Fruit fly (Drosophila melanogaster) whole organism: ENCODE data around the gene Vps8.

ENCODE experiments used
- CG8478 ChIP-seq: fragments of >200 bp; optimal IDR thresholded peaks from 2 replicates; lab custom pipeline; 2018; ENCODE audit warnings: inconsistent platforms
- Dll ChIP-seq: fragments of >200 bp; optimal IDR thresholded peaks from 2 replicates; lab custom pipeline; 2017
- EcR ChIP-seq, 2 experiments: fragments of >200 bp; optimal IDR thresholded peaks; 2 replicates each; lab custom pipeline; 2017; ENCODE audit warnings: missing biosample characterization in 2 of 2, missing genetic modification characterization in 2 of 2, missing genetic modification reagents in 2 of 2
- pan ChIP-seq: fragments of >200 bp; optimal IDR thresholded peaks from 2 replicates; lab custom pipeline; 2017
- psq ChIP-seq: fragments of >200 bp; optimal IDR thresholded peaks from 2 replicates; lab custom pipeline; 2017
- usp ChIP-seq: fragments of >200 bp; optimal IDR thresholded peaks from 2 replicates; lab custom pipeline; 2017; ENCODE audit warnings: missing biosample characterization, missing genetic modification characterization, mixed read lengths

The Vps8 gene

DNA sequence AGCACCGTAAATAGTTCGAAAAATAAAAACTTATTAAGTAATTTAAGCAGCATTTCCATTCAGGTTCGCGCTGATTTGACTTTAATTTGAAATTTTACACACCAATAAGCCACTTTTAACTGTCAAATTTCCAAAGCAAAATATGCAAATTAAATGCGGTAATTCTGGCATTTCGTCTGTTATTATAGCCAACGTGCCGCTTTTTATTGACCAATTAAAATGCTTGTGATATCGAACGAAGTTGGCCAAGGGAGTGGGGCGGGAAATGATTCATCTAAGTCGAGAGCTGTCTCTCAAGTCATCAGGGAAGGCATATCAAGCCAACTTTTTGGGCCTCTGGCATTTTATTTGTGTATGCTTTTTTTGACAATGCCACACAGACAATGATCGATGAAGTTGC, 42.8 kb downstream of the Vps8 start:
- TF ChIP-seq CG8478, result no peak
- TF ChIP-seq Dll, result no peak
- no peak for TF ChIP-seq EcR (GFP tag; optimal IDR thresholded peaks at IDR 0.05; lab: Kevin White, UChicago)
- TF ChIP-seq pan, result no peak
- no peak for TF ChIP-seq psq (lab: Kevin White, UChicago)
- no peak for TF ChIP-seq usp (GFP tag; lab: Kevin White, UChicago)

DNA sequence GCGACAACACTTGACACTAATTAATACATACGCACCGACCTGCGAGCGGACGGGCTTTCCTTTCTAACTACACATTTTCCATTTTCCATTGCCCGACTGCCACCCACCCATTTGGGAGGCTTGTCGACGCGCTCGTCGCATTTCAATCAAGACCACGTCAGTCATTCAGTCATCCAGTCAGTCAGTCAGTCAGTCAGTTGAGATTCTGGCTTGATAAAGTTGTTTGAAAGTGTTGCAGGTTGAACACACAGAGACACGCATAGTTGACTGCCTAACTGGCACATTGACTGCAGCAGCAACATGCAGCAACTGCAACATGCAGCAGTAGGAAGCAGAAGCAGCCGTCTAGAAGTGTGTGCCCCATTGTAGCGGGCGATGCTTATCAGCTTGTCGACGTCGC, 43.5 kb downstream of the Vps8 start:
- no peak for TF ChIP-seq CG8478
- no peak for TF ChIP-seq psq (lab: Kevin White, UChicago)
- no peak for TF ChIP-seq usp (GFP tag; lab: Kevin White, UChicago)
- TF ChIP-seq pan, result no peak
- no peak for TF ChIP-seq Dll
- no peak for TF ChIP-seq EcR (GFP tag; optimal IDR thresholded peaks at IDR 0.05; lab: Kevin White, UChicago)

DNA sequence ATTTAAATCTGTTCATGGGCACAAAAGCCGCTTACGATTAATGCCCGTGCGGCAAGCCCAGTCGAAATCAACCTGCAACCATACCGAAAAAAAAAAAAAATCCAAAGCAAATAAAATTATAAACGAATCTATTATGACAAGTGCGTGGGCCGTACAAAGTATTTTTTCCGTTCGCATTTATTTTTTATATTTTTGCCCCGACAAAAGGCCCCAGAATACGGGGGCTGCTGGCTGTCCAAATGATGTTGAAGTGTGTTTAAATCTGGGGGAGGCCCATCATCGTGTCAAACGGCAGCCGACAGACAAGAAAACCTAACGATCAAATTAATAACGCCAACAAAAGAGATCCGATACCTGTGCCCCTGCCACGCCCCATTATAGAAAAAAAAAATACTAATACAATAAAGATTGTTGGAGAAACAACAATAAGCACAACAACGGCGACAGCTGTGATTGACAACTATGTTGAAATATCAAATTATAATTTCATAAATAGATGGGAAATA, 45.9 kb downstream of the Vps8 start:
- TF ChIP-seq usp (GFP tag; lab: Kevin White, UChicago), result no peak
- TF ChIP-seq psq (lab: Kevin White, UChicago), result no peak
- TF ChIP-seq pan, result no peak
- TF ChIP-seq CG8478, result no peak
- no peak for TF ChIP-seq EcR (GFP tag; optimal IDR thresholded peaks at IDR 0.05; lab: Kevin White, UChicago)
- no peak for TF ChIP-seq Dll

DNA sequence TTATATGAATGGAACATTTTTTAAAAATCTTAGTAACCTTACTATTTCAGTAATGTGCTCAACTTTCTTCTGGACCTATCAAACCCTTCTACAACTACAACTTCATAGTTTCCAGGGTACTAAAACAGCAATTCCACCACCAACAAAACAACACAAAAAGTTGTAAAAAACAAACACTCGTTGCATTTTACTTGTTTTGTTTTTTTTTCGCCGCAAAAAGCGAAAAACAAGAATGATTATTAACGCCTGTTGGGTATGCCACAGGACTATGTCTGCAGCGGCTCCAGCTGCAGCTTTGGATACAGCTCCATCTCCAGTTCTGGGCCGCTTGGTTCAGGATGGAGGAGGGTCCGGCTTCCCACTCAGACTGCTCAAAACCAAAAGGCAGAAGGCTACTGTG, 47.4 kb downstream of the Vps8 start:
- TF ChIP-seq EcR (GFP tag; optimal IDR thresholded peaks at IDR 0.05; lab: Kevin White, UChicago), result no peak
- no peak for TF ChIP-seq psq (lab: Kevin White, UChicago)
- TF ChIP-seq pan, result no peak
- no peak for TF ChIP-seq Dll
- TF ChIP-seq usp (GFP tag; lab: Kevin White, UChicago), result no peak
- no peak for TF ChIP-seq CG8478

DNA sequence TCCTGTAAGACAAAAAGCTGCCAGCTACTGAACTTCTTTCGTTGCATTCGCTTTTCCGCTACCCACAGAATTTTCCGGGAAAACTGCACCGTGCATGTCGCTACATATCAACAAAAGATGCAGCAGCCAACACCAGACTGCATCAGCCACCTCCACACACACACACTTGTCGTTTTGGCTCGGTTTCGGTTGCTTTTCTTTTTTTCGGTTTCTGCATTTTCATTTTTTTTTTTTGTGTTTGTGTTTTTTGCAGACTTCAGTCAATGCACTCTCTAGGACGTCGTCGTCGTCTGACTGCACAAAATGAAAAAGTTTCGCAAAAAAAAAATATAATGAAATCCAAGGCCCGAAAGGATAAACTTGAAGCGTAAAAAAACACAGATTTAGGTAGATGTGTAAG, 47.9 kb downstream of the Vps8 start:
- TF ChIP-seq CG8478, result no peak
- TF ChIP-seq pan, result no peak
- TF ChIP-seq usp (GFP tag; lab: Kevin White, UChicago), result no peak
- TF ChIP-seq EcR (GFP tag; optimal IDR thresholded peaks at IDR 0.05; lab: Kevin White, UChicago), result no peak
- TF ChIP-seq psq (lab: Kevin White, UChicago), result no peak
- TF ChIP-seq Dll, result no peak

DNA sequence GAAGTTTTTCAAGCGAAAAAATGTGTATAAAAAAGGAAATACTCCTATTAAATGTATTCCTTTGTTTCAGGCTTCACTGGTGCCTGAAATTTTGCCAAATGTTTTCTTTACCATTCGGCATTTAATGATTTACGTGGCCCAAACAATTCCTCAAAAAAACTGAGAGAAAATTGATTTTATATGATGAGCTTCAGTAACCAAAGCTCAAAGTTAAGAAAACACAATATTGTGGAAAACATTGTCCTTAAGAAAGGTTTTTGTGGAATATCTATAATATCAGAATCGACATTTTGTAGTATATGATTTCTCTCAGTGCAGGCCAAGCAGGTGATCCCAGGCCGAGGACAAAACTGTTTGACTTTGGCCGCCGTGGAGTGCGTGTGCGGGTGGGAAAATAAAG, 48.5 kb downstream of the Vps8 start:
- no peak for TF ChIP-seq EcR (GFP tag; optimal IDR thresholded peaks at IDR 0.05; lab: Kevin White, UChicago)
- TF ChIP-seq CG8478, result no peak
- no peak for TF ChIP-seq pan
- TF ChIP-seq psq (lab: Kevin White, UChicago), result no peak

DNA sequence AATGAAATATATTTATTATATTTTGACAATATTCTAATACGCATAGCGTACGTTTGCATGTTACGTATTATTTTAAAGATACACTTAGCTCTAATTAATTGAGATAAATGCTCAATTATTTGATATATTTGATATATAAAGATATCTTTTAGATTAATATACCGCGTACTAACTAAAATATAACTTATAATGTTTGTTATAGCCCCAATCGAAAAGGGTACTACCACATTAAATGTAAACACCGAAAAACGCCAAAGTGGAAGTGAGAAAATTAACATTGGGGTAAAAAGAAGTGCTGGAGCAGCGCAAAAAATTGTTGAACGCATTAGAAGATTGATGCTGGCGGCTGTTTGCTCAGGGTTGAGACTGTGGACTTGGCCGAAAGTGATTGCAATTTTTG, 51.9 kb downstream of the Vps8 start:
- TF ChIP-seq Dll, result no peak
- TF ChIP-seq CG8478, result no peak
- TF ChIP-seq psq (lab: Kevin White, UChicago), result no peak
- TF ChIP-seq EcR (GFP tag; optimal IDR thresholded peaks at IDR 0.05; lab: Kevin White, UChicago), result no peak
- no peak for TF ChIP-seq usp (GFP tag; lab: Kevin White, UChicago)
- TF ChIP-seq pan, result no peak
